Fruit fly (Drosophila melanogaster) S2 (cell line): ENCODE data around the gene CG32259.

ENCODE experiments used
- CG8478 ChIP-seq: fragments of >200 bp; optimal IDR thresholded peaks from 2 replicates; lab custom pipeline; 2018
- CTCF ChIP-seq, 2 experiments: fragments of >200 bp; optimal IDR thresholded peaks; 2 replicates each; lab custom pipeline; 2018

dm6 chr3L:4116490-4117367 lies 47.6 kb downstream of the CG32259 start:
- TF ChIP-seq CTCF (optimal IDR thresholded peaks at IDR 0.05; lab: Kevin White, UChicago) (no peak), CG8478 (lab: Kevin White, UChicago) (no peak)
